Worm (Caenorhabditis elegans): ENCODE measurements around the gene C16C8.11.
A peak's percentile ranks its signal among the peaks of the same experiment; 100 is the strongest.

C16C8.11 gene

DNA sequence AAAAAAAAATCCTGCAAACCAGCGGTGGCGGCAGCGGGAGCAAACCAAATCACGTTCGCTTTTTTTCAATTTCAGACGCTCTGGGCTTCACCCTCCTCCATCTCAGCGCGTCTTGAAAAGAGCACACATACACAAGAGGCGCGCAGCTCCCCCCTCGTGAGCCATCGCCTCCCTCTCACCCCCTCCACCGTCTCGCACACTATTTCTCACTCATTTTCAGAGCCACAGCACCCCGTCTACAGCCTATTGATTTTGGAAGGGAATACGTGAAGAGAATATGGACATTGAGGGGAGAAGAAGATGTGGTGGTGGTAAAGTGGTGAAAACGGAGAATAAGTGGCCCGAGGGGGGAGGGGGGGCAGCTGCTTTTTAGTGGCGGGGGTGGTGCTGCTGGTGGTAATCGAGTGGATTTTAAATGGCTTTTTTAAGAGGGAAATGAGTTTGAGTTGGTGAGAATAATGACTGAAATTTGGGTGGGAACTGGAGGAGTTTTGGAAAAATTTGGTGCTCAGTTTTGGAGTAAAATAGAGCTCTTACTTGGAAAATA is 25.3 kb upstream of the C16C8.11 start (continued):
- TF ChIP-seq aha-1 (tag; optimal IDR thresholded peaks at IDR 0.05) (no peak), tbx-2 (tag; optimal IDR thresholded peaks at IDR 0.05) (no peak), nhr-28 (tag; optimal IDR thresholded peaks at IDR 0.05) (no peak), lin-13 (GFP tag; optimal IDR thresholded peaks at IDR 0.05) (no peak), ztf-11 (tag; optimal IDR thresholded peaks at IDR 0.05) (no peak), pag-3 (tag; optimal IDR thresholded peaks at IDR 0.05; ENCODE audit: borderline replicate concordance, insufficient read depth) (no peak), sox-4 (tag; optimal IDR thresholded peaks at IDR 0.05) (no peak), nhr-237 (tag; optimal IDR thresholded peaks at IDR 0.05) (no peak), unc-30 (tag; optimal IDR thresholded peaks at IDR 0.05) (no peak), hpl-2 (GFP tag; optimal IDR thresholded peaks at IDR 0.05) (no peak)

ce11 chrII:3429400-3429799 is 24.1 kb upstream of the C16C8.11 start, which contains the start of gene C16C8.18:
TSS of gene C16C8.18 (plus strand) at chrII:3429700.
- TF ChIP-seq xbp-1 (tag; optimal IDR thresholded peaks at IDR 0.05) (no peak), nhr-77 (tag; optimal IDR thresholded peaks at IDR 0.05) (no peak), lin-14 (GFP tag; optimal IDR thresholded peaks at IDR 0.05) (no peak), snpc-4 (tag; optimal IDR thresholded peaks at IDR 0.05) (no peak), C04F5.9 (tag; optimal IDR thresholded peaks at IDR 0.05) (no peak), unc-86 (tag; optimal IDR thresholded peaks at IDR 0.05) (no peak), lsy-2 (tag; optimal IDR thresholded peaks at IDR 0.05) (no peak), unc-30 (tag; optimal IDR thresholded peaks at IDR 0.05) (no peak), hlh-4 (tag; optimal IDR thresholded peaks at IDR 0.05) (no peak), fkh-10 (GFP tag; optimal IDR thresholded peaks at IDR 0.05) (no peak), lin-35 (GFP tag; optimal IDR thresholded peaks at IDR 0.05) (no peak)

DNA sequence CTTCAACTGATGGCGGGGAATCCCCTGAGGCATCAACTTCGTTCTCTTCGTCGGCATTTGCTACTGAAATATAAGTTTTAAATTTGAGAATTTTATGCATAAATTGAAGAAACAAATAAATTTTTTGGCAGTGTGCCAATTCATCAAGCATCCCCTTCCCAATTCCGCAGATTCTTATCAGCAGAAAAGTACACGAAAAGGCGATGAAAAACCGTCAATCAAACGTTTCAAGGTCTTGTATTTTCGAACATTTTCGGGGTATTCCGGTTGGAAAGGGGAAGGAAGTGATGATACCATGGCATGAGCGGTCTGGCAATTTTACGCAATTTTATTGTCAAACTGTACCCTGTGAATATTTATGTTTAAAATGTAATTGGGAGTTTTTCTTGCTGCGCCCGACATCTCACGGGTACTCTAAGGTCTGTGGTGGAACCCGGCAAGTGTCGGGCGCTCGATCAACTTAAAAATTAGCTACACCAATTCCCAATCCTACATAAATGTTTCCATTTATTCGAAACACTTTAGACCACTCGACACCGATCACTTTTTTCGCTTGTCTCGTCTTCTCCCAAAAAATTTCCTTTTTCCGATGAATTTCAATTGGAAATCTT is 18.5 kb upstream of the C16C8.11 start:
- peak; percentile 37 for TF ChIP-seq lin-14 (GFP tag; optimal IDR thresholded peaks at IDR 0.05)
- TF ChIP-seq unc-62 (GFP tag; optimal IDR thresholded peaks at IDR 0.05), result no peak
- TF ChIP-seq snpc-4 (tag; optimal IDR thresholded peaks at IDR 0.05), result peak; percentile 75

ce11 chrII:3436412-3436811 is 17.1 kb upstream of the C16C8.11 start, which contains the start of gene skpo-2:
TSS of gene skpo-2 (minus strand) at chrII:3436512.
- TF ChIP-seq xbp-1 (tag; optimal IDR thresholded peaks at IDR 0.05), result no peak
- TF ChIP-seq pag-3 (tag; optimal IDR thresholded peaks at IDR 0.05; ENCODE audit: borderline replicate concordance, insufficient read depth), result no peak
- no peak for TF ChIP-seq nhr-47 (tag; optimal IDR thresholded peaks at IDR 0.05)
- TF ChIP-seq snu-23 (GFP tag; optimal IDR thresholded peaks at IDR 0.05), result no peak
- TF ChIP-seq tbx-2 (tag; optimal IDR thresholded peaks at IDR 0.05), result no peak
- TF ChIP-seq unc-62 (GFP tag; optimal IDR thresholded peaks at IDR 0.05), result no peak

DNA sequence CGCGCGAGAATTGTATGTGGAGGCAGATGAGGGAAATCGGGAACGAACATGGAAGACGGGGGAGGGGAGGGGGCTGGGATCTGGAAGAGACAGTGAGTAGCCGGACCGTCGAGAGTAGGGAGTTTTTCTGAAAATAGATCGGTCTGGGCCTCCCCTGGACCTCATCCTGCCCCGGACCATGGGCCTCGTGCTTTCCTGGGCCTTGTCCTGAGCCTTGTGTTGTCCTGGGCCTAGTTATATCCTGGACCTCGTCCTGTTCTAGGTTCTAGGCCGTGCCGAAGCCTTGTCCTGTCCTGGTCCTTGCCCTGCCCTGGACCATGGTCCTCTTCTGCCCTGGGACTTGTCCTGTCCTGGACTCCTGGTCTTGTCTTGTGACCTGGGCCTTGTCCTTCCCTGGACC is 16.1 kb upstream of the C16C8.11 start:
- TF ChIP-seq jun-1 (tag; optimal IDR thresholded peaks at IDR 0.05), result no peak

DNA sequence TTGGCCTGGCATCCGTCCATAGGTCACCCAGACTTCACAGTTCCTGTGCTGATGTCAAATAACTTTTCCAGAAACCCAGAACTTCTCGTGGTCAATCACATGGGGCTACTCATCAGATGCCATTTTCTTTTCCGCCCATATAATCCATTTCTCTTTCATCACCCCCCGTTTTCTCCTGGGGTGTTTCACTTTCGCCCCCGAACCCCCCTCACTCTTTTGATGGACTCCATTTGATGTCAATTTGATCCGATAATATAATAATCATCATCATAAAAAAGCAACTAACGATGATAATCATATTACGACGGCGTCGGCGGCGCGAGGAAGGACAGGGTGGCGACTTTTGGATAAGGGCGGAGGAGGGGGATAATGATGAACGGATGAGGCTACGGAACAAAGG is 15.2 kb upstream of the C16C8.11 start:
- no peak for TF ChIP-seq hpl-2 (GFP tag; optimal IDR thresholded peaks at IDR 0.05)
- TF ChIP-seq blmp-1 (tag; optimal IDR thresholded peaks at IDR 0.05), result peak; percentile 90

ce11 chrII:3439244-3439698 is 14.2 kb upstream of the C16C8.11 start:
- TF ChIP-seq jun-1 (tag; optimal IDR thresholded peaks at IDR 0.05) (peak; percentile 6), efl-3 (GFP tag; optimal IDR thresholded peaks at IDR 0.05) (no peak), aha-1 (tag; optimal IDR thresholded peaks at IDR 0.05) (no peak), nhr-90 (tag; optimal IDR thresholded peaks at IDR 0.05; ENCODE audit: poor library complexity) (peak; percentile 75), blmp-1 (tag; optimal IDR thresholded peaks at IDR 0.05) (peak; percentile 66), lin-13 (GFP tag; optimal IDR thresholded peaks at IDR 0.05) (no peak), ets-5 (GFP tag; IDR thresholded peaks at IDR 0.05) (no peak), fos-1 (tag; optimal IDR thresholded peaks at IDR 0.05) (no peak), nhr-71 (tag; optimal IDR thresholded peaks at IDR 0.05) (peak; percentile 60), snpc-4 (tag; optimal IDR thresholded peaks at IDR 0.05) (no peak), elt-2 (tag; optimal IDR thresholded peaks at IDR 0.05) (peak; percentile 97), xbp-1 (tag; optimal IDR thresholded peaks at IDR 0.05) (peak; percentile 4), efl-1 (optimal IDR thresholded peaks at IDR 0.05) (peak in 1 of 2 experiments; percentile 20), efl-1 (GFP tag; optimal IDR thresholded peaks at IDR 0.05 in 1 of 2) (no peak), lin-35 (GFP tag; optimal IDR thresholded peaks at IDR 0.05) (peak in 1 of 2 experiments; percentile 54), lin-39 (tag; optimal IDR thresholded peaks at IDR 0.05) (no peak), snu-23 (GFP tag; optimal IDR thresholded peaks at IDR 0.05) (peak; percentile 38), nhr-47 (tag; optimal IDR thresholded peaks at IDR 0.05) (peak; percentile 64), isw-1 (GFP tag; IDR thresholded peaks at IDR 0.05) (no peak), nhr-85 (tag) (peak; percentile 57), dpl-1 (GFP tag; optimal IDR thresholded peaks at IDR 0.05) (peak in 1 of 3 experiments; percentile 3), rnt-1 (tag; optimal IDR thresholded peaks at IDR 0.05) (peak; percentile 51)

Data from whole organism, L1 larva.